Worm (Caenorhabditis elegans) whole organism, young adult: ENCODE results near the gene cpz-2.

Source experiments
- B0261.1 ChIP-seq: sonication (generic microtip); optimal IDR thresholded peaks from 2 replicates; lab custom pipeline; 2016; ENCODE audit warnings: mild to moderate bottlenecking, missing genetic modification characterization, moderate library complexity, missing compliant biosample characterization
- D2030.7 ChIP-seq: fragments of 200-800 bp; sonication (Bioruptor generic); IDR thresholded peaks from 2 replicates; pipeline ENCODE4 v1.3.6; 2022; ENCODE audit warnings: missing genetic modification reagents, missing genetic modification characterization, missing compliant biosample characterization
- F10E7.11 ChIP-seq: sonication (generic microtip); optimal IDR thresholded peaks from 2 replicates; lab custom pipeline; 2017; ENCODE audit warnings: mild to moderate bottlenecking, missing genetic modification characterization, moderate library complexity, missing compliant biosample characterization
- F23B12.7 ChIP-seq: sonication (generic microtip); optimal IDR thresholded peaks from 2 replicates; lab custom pipeline; 2017; ENCODE audit warnings: missing genetic modification characterization, mild to moderate bottlenecking, missing compliant biosample characterization, antibody characterized with exemption, moderate library complexity; ENCODE audit not compliant: insufficient read depth
- F33H1.4 ChIP-seq: fragments of 200-800 bp; sonication (Bioruptor generic); IDR thresholded peaks from 2 replicates; pipeline ENCODE4 v1.3.6; 2022; ENCODE audit warnings: missing genetic modification reagents, missing genetic modification characterization, missing compliant biosample characterization
- Y67H2A.10 ChIP-seq: fragments of 200-800 bp; sonication (Bioruptor generic); conservative IDR thresholded peaks from 2 replicates; pipeline ENCODE4 v1.3.6; 2022; ENCODE audit warnings: missing genetic modification reagents, missing genetic modification characterization, missing compliant biosample characterization
- Y79H2A.3 ChIP-seq: fragments of 200-800 bp; sonication (Bioruptor generic); conservative IDR thresholded peaks from 2 replicates; pipeline ENCODE4 v1.3.6; 2022; ENCODE audit warnings: missing genetic modification reagents, missing genetic modification characterization, missing compliant biosample characterization
- Y95B8A.8 ChIP-seq: fragments of 200-800 bp; sonication (Bioruptor generic); IDR thresholded peaks from 2 replicates; pipeline ENCODE4 v1.3.6; 2022; ENCODE audit warnings: missing genetic modification reagents, missing genetic modification characterization, missing compliant biosample characterization
- akir-1 ChIP-seq: fragments of 200-800 bp; sonication (Bioruptor generic); optimal IDR thresholded peaks from 2 replicates; lab custom pipeline; 2018; ENCODE audit warnings: mild to moderate bottlenecking, missing genetic modification characterization, moderate library complexity, missing compliant biosample characterization
- attf-5 ChIP-seq: fragments of 200-800 bp; sonication (Bioruptor generic); optimal IDR thresholded peaks from 2 replicates; lab custom pipeline; 2018; ENCODE audit warnings: mild to moderate bottlenecking, missing genetic modification characterization, missing compliant biosample characterization
- bed-1 ChIP-seq: fragments of 200-800 bp; sonication (Bioruptor generic); IDR thresholded peaks from 2 replicates; pipeline ENCODE4 v1.3.6; 2022; ENCODE audit warnings: missing genetic modification reagents, missing genetic modification characterization, missing compliant biosample characterization
- ceh-58 ChIP-seq: fragments of 200-800 bp; sonication (Bioruptor generic); IDR thresholded peaks from 2 replicates; pipeline ENCODE4 v1.3.6; 2022; ENCODE audit warnings: missing genetic modification characterization, missing compliant biosample characterization
- egl-18 ChIP-seq: fragments of 200-800 bp; sonication (Bioruptor generic); IDR thresholded peaks from 2 replicates; pipeline ENCODE4 v1.3.6; 2022; ENCODE audit warnings: missing genetic modification reagents, missing genetic modification characterization, missing compliant biosample characterization
- ets-4 ChIP-seq: fragments of 200-800 bp; sonication (Bioruptor generic); optimal IDR thresholded peaks from 2 replicates; lab custom pipeline; 2018; ENCODE audit warnings: mild to moderate bottlenecking, missing genetic modification characterization, missing compliant biosample characterization
- hlh-26 ChIP-seq: fragments of 200-800 bp; sonication (Bioruptor generic); conservative IDR thresholded peaks from 2 replicates; pipeline ENCODE4 v1.3.6; 2022; ENCODE audit warnings: missing genetic modification reagents, missing genetic modification characterization, missing compliant biosample characterization
- hrde-1 ChIP-seq: sonication (generic microtip); optimal IDR thresholded peaks from 2 replicates; lab custom pipeline; 2016; ENCODE audit warnings: missing genetic modification characterization, mild to moderate bottlenecking, missing compliant biosample characterization, moderate library complexity, missing genotype, missing genetic modification reagents, borderline replicate concordance
- lag-1 ChIP-seq: fragments of 200-800 bp; sonication (Bioruptor generic); IDR thresholded peaks from 2 replicates; pipeline ENCODE4 v1.3.6; 2022; ENCODE audit warnings: missing genetic modification reagents, missing genetic modification characterization, missing compliant biosample characterization
- let-526 ChIP-seq: fragments of 200-800 bp; sonication (Bioruptor generic); IDR thresholded peaks from 2 replicates; pipeline ENCODE4 v1.3.6; 2022; ENCODE audit warnings: missing genetic modification reagents, missing genetic modification characterization, missing compliant biosample characterization
- let-607 ChIP-seq, 2 experiments: fragments of 200-800 bp in 1 of 2; sonication (Bioruptor generic) in 1 of 2; sonication (generic microtip) in 1 of 2; optimal IDR thresholded peaks; 2 replicates each; lab custom pipeline; 2016 to 2018; ENCODE audit warnings: mild to moderate bottlenecking in 2 of 2, missing compliant biosample characterization in 2 of 2, missing genetic modification characterization in 2 of 2, moderate library complexity in 2 of 2, missing genotype in 1 of 2
- lin-26 ChIP-seq: fragments of 200-800 bp; sonication (Bioruptor generic); IDR thresholded peaks from 2 replicates; pipeline ENCODE4 v1.3.6; 2022; ENCODE audit warnings: missing genetic modification reagents, missing genetic modification characterization, missing compliant biosample characterization
- mcd-1 ChIP-seq: fragments of 200-800 bp; sonication (Bioruptor generic); IDR thresholded peaks from 2 replicates; pipeline ENCODE4 v1.3.6; 2022; ENCODE audit warnings: missing genetic modification reagents, missing genetic modification characterization, missing compliant biosample characterization
- mel-28 ChIP-seq: sonication (generic microtip); optimal IDR thresholded peaks from 2 replicates; lab custom pipeline; 2016; ENCODE audit warnings: borderline replicate concordance, mild to moderate bottlenecking, missing genetic modification characterization, missing compliant biosample characterization
- mes-4 ChIP-seq: sonication (generic microtip); optimal IDR thresholded peaks from 2 replicates; lab custom pipeline; 2016; ENCODE audit warnings: missing genotype, missing genetic modification characterization, missing compliant biosample characterization
- nhr-80 ChIP-seq: sonication (generic microtip); optimal IDR thresholded peaks from 2 replicates; lab custom pipeline; 2016; ENCODE audit warnings: missing genetic modification characterization, missing compliant biosample characterization
- rcor-1 ChIP-seq: fragments of 200-800 bp; sonication (Bioruptor generic); IDR thresholded peaks from 2 replicates; pipeline ENCODE4 v1.3.6; 2022; ENCODE audit warnings: missing genetic modification reagents, missing genetic modification characterization, missing compliant biosample characterization
- rpc-1 ChIP-seq, 2 experiments: fragments of 150-350 bp in 1 of 2; sonication (generic microtip) in 1 of 2; optimal IDR thresholded peaks; 2 replicates each; lab custom pipeline; 2014 to 2018; ENCODE audit warnings: missing biosample characterization in 1 of 2, missing genetic modification characterization in 1 of 2, missing genetic modification reagents in 1 of 2, missing genotype in 1 of 2
- sea-2 ChIP-seq: fragments of 200-800 bp; sonication (Bioruptor generic); IDR thresholded peaks from 2 replicates; pipeline ENCODE4 v1.3.6; 2022; ENCODE audit warnings: missing genetic modification characterization, missing compliant biosample characterization
- unc-130 ChIP-seq: sonication (generic microtip); optimal IDR thresholded peaks from 2 replicates; lab custom pipeline; 2016; ENCODE audit warnings: missing genetic modification reagents, missing genetic modification characterization, missing compliant biosample characterization
- unc-62 ChIP-seq: fragments of 150-350 bp; optimal IDR thresholded peaks from 2 replicates; lab custom pipeline; 2014; ENCODE audit warnings: missing biosample characterization, missing genetic modification reagents, missing genetic modification characterization
- xnd-1 ChIP-seq: sonication (generic microtip); optimal IDR thresholded peaks from 2 replicates; lab custom pipeline; 2016; ENCODE audit warnings: missing genotype, missing genetic modification reagents, missing genetic modification characterization, missing compliant biosample characterization
- zfh-2 ChIP-seq: fragments of 200-800 bp; sonication (Bioruptor generic); conservative IDR thresholded peaks from 2 replicates; pipeline ENCODE4 v1.3.6; 2022; ENCODE audit warnings: missing genetic modification reagents, missing genetic modification characterization, missing compliant biosample characterization
- ztf-25 ChIP-seq: fragments of 200-800 bp; sonication (Bioruptor generic); IDR thresholded peaks from 2 replicates; pipeline ENCODE4 v1.3.6; 2022; ENCODE audit warnings: missing genetic modification reagents, missing genetic modification characterization, missing compliant biosample characterization
- ztf-28 ChIP-seq: fragments of 200-800 bp; sonication (Bioruptor generic); IDR thresholded peaks from 2 replicates; pipeline ENCODE4 v1.3.6; 2022; ENCODE audit warnings: missing genetic modification reagents, missing genetic modification characterization, missing compliant biosample characterization

cpz-2 gene

DNA sequence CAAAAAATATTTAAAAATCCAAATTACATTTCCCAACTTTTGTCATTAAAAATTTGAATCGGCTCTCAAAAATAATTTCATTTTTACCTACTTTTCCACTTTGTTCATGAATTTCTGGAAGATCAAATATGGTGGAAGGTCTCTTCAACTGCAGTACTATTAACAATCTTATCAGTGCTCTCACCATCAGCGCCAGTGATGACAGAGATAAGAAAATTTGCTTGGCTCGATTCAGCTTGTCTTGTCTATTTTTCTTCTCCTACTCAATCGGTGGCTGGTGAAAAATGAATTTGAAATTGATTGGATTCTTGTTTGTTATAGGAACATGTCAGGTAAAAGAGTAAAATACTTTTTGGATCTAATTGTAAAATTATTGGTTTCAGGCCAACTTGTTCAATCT, at the start of gene cpz-2:
cpz-2 (plus strand) TSS at position 210 of the 400 bp plus-strand sequence.
- no peak for TF ChIP-seq B0261.1 (tag; lab: Kevin White, UChicago)
- no peak for TF ChIP-seq let-607 (tag; optimal IDR thresholded peaks at IDR 0.05; lab: Kevin White, UChicago)
- TF ChIP-seq nhr-80, result peak; percentile 74

DNA sequence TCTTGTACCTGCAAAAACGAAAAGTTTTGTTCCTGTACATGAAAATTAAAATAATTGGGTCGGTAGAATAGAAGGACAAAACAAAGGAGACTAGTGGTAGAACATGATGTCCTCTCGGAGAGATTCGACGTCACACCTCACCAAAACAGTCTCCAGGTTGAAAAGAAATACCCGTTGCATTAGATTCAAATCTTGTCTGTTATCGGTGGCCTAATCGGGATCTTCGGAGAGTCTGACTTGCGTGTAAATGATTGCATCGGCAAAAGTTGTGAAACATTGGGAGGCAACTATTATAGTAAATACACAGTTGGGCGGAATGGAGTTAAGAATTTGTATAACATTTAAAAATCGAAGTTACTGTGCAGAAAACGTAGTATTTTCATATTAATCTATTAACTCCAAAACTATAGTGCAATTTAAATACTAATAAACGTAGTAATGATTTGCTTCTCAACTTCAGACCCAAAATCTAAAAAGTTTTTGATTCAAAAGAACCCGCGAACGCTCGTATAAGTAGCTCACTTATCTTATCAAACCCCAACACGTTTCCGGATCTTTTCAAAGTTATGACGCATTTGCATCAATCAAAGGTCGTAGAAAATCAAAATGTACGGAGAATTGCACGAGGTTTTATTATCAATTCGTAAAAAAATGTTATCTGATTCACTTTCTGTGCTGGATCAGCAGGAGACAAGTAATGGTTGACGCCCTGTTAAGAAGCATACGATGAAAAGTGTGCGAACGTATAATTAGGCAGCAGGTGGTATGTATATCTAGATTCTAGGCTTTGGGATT, 47.4 kb upstream of the cpz-2 start, which contains the start of gene nhr-168:
nhr-168 (minus strand) TSS at position 486 of the 795 bp plus-strand sequence.
- TF ChIP-seq F23B12.7 (no peak), nhr-80 (peak; percentile 62)

DNA sequence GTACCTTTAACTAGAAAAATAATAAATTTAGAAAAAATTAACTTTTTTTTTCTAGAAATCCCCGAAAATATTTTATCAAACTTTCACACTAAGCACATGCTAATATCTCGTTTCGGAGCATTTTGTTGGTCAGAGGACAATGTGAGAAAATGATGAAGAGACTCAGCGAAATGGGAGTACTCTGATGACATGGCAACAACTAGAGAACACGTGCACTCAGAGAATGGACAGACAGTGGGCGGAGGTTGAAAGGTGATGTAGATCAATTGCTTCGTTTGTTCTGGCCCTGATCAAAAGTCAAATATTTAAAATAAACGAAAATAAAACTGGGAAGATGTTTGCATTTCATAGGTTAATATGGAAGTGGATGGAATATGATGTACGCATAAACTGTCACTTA, 46.5 kb upstream of the cpz-2 start:
- TF ChIP-seq rcor-1 (no peak), mes-4 (tag; lab: Kevin White, UChicago) (no peak), lin-26 (GFP tag; lab: Robert Waterston, UW) (no peak), Y67H2A.10 (GFP tag; lab: Robert Waterston, UW) (no peak), akir-1 (no peak), unc-62 (no peak), ztf-28 (GFP tag; lab: Robert Waterston, UW) (no peak), unc-130 (GFP tag; lab: Kevin White, UChicago) (no peak), ztf-25 (GFP tag; lab: Robert Waterston, UW) (no peak), rpc-1 (optimal IDR thresholded peaks at IDR 0.05; lab: Kevin White, UChicago) (no peak), rpc-1 (tag; optimal IDR thresholded peaks at IDR 0.05; lab: Kevin White, UChicago) (no peak), mcd-1 (GFP tag; lab: Robert Waterston, UW) (no peak)

DNA sequence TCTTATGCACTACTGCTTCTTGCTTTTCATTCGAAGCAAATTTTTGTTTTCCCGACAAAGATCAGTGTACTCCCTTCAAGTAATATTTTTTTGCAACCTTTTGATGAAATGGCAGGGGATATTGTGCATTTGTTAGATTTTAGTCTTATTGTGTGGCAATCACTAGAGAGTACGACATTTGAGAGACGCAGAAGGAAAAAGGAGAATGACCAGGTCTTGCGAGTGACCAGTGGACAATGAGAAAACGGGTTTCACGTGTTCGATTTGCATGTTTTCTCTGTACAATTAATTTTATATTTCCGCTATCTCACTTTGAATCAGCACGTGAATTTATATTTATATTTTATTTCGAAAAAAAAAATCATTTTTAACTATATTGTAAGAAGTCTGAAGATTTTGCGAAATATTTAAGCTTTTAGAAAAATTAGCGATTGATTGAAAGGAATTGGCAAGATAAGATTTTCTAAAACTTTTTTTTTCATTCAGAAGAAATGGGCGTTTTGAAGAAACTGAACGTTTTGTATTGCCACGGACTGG, 45.0 kb upstream of the cpz-2 start, which contains the start of gene C50B6.9:
C50B6.9 (plus strand) TSS at position 487 of the 537 bp plus-strand sequence.
- TF ChIP-seq attf-5 (GFP tag; lab: Kevin White, UChicago) (no peak), Y95B8A.8 (GFP tag; lab: Robert Waterston, UW) (no peak), egl-18 (GFP tag; lab: Robert Waterston, UW) (no peak)

DNA sequence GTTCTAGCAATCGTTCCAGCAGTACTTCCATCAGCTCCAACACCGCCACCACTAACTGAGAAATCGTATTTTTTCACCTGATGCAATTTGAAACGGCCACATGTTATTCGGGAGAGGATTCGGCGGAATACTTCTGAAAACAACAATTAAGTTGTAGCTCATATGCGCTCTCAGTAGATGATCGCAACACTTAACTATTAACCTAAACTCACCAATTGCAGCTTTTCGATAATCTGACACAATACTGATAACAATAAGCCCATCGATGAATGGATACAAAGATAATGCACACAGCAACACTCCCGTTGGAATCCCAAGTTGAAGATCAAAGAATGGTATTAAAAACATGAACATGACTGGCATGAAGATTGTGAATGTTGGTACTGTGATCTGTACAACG, 43.0 kb upstream of the cpz-2 start:
- TF ChIP-seq mel-28 (no peak), hlh-26 (GFP tag; lab: Robert Waterston, UW) (no peak), D2030.7 (GFP tag; lab: Robert Waterston, UW) (no peak), mes-4 (tag; lab: Kevin White, UChicago) (no peak), xnd-1 (tag; lab: Kevin White, UChicago) (no peak), bed-1 (GFP tag; lab: Robert Waterston, UW) (no peak), ets-4 (GFP tag; lab: Kevin White, UChicago) (no peak), Y79H2A.3 (GFP tag; lab: Robert Waterston, UW) (no peak), ceh-58 (GFP tag; lab: Robert Waterston, UW) (no peak)

DNA sequence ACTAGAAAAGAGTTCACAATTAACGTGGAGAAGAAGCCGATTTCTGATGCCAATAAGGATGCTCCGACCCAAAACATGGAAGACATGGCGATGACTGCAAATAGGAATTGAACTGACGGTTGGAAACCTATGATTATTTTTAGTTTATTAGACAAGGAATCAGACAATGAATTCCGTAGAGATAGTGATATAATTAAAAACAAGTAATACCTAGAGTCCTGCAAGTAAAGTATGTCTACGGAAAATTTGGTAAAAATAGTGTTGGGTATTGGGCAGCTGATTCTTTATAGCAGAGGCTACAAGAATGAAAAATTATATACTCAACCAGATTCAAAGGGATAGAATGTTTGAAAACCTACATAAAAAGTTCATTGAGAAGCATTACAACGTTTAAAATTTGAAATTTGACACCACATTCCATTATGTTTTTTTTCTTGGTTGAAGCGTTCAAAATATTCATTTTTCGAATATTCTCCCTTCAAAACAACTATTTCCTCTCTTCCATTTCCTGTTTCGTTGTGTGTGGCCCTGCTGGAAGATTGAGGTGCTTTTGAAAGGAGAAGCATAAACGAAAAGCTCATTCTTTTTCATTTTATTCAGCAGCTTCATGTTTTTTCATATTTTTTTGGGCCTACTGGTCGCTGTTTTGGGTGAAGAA, 41.2 kb upstream of the cpz-2 start, which contains the start of the genes str-4 and lgc-48:
str-4 (minus strand) TSS at position 101 of the 658 bp plus-strand sequence.
lgc-48 (plus strand) TSS at position 608 of the 658 bp plus-strand sequence.
- no peak for TF ChIP-seq rpc-1 (optimal IDR thresholded peaks at IDR 0.05; lab: Kevin White, UChicago)
- TF ChIP-seq rpc-1 (tag; optimal IDR thresholded peaks at IDR 0.05; lab: Kevin White, UChicago), result no peak
- no peak for TF ChIP-seq let-526
- TF ChIP-seq mes-4 (tag; lab: Kevin White, UChicago), result no peak
- no peak for TF ChIP-seq lag-1 (GFP tag; lab: Robert Waterston, UW)
- no peak for TF ChIP-seq zfh-2 (GFP tag; lab: Robert Waterston, UW)
- no peak for TF ChIP-seq hrde-1 (tag; lab: Kevin White, UChicago)
- TF ChIP-seq sea-2 (GFP tag; lab: Robert Waterston, UW), result no peak
- TF ChIP-seq F10E7.11, result no peak
- TF ChIP-seq F33H1.4, result no peak
